Fruit fly (Drosophila melanogaster): ENCODE data around the gene CG8483.

CG8483 gene

dm6 chr3R:13214347-13214746, at the start of gene CG8483:
Gene CG8483, minus strand, starts transcription at chr3R:13214465.
- TF ChIP-seq h (optimal IDR thresholded peaks at IDR 0.05) (no peak), ttk (optimal IDR thresholded peaks at IDR 0.05) (no peak), psq (optimal IDR thresholded peaks at IDR 0.05) (no peak), insv (optimal IDR thresholded peaks at IDR 0.05) (no peak), Sin3A (optimal IDR thresholded peaks at IDR 0.05) (no peak), Myc (optimal IDR thresholded peaks at IDR 0.05) (no peak)

dm6 chr3R:13261706-13262105, 47.4 kb upstream of the CG8483 start:
- no peak for TF ChIP-seq insv (optimal IDR thresholded peaks at IDR 0.05)
- no peak for TF ChIP-seq Myc (optimal IDR thresholded peaks at IDR 0.05)
- TF ChIP-seq h (optimal IDR thresholded peaks at IDR 0.05), result no peak
- no peak for TF ChIP-seq Sin3A (optimal IDR thresholded peaks at IDR 0.05)
- TF ChIP-seq ttk (optimal IDR thresholded peaks at IDR 0.05), result no peak
- TF ChIP-seq psq (optimal IDR thresholded peaks at IDR 0.05), result no peak

dm6 chr3R:13260114-13260673, 45.9 kb upstream of the CG8483 start, which contains the start of gene CG11686:
Gene CG11686, plus strand, starts transcription at chr3R:13260356.
- TF ChIP-seq ttk (optimal IDR thresholded peaks at IDR 0.05) (no peak), Myc (optimal IDR thresholded peaks at IDR 0.05) (no peak), insv (optimal IDR thresholded peaks at IDR 0.05) (no peak), Sin3A (optimal IDR thresholded peaks at IDR 0.05) (no peak), h (optimal IDR thresholded peaks at IDR 0.05) (no peak), psq (optimal IDR thresholded peaks at IDR 0.05) (no peak)

- TF ChIP-seq Sin3A (optimal IDR thresholded peaks at IDR 0.05) (no peak), Myc (optimal IDR thresholded peaks at IDR 0.05) (no peak), ttk (optimal IDR thresholded peaks at IDR 0.05) (no peak), insv (optimal IDR thresholded peaks at IDR 0.05) (no peak), h (optimal IDR thresholded peaks at IDR 0.05) (no peak), psq (optimal IDR thresholded peaks at IDR 0.05) (no peak)
Measured at dm6 chr3R:13258696-13259567, 44.7 kb upstream of the CG8483 start, which contains the start of gene Ace. Gene Ace, minus strand, starts transcription at chr3R:13259517.

dm6 chr3R:13257110-13257509, 42.8 kb upstream of the CG8483 start:
- TF ChIP-seq Sin3A (optimal IDR thresholded peaks at IDR 0.05) (no peak), insv (optimal IDR thresholded peaks at IDR 0.05) (no peak), ttk (optimal IDR thresholded peaks at IDR 0.05) (no peak), h (optimal IDR thresholded peaks at IDR 0.05) (no peak), Myc (optimal IDR thresholded peaks at IDR 0.05) (no peak), psq (optimal IDR thresholded peaks at IDR 0.05) (no peak)

dm6 chr3R:13241726-13242125, 27.5 kb upstream of the CG8483 start:
- no peak for TF ChIP-seq h (optimal IDR thresholded peaks at IDR 0.05)
- TF ChIP-seq insv (optimal IDR thresholded peaks at IDR 0.05), result no peak

- TF ChIP-seq ttk (optimal IDR thresholded peaks at IDR 0.05), result no peak
- no peak for TF ChIP-seq Sin3A (optimal IDR thresholded peaks at IDR 0.05)
- TF ChIP-seq h (optimal IDR thresholded peaks at IDR 0.05), result no peak
- TF ChIP-seq insv (optimal IDR thresholded peaks at IDR 0.05), result no peak
- no peak for TF ChIP-seq Myc (optimal IDR thresholded peaks at IDR 0.05)
- TF ChIP-seq psq (optimal IDR thresholded peaks at IDR 0.05), result no peak
Measured at dm6 chr3R:13231184-13231583, 16.9 kb upstream of the CG8483 start.

dm6 chr3R:13221820-13222219, 7.6 kb upstream of the CG8483 start:
- no peak for TF ChIP-seq psq (optimal IDR thresholded peaks at IDR 0.05)
- no peak for TF ChIP-seq insv (optimal IDR thresholded peaks at IDR 0.05)
- no peak for TF ChIP-seq h (optimal IDR thresholded peaks at IDR 0.05)
- TF ChIP-seq Sin3A (optimal IDR thresholded peaks at IDR 0.05), result no peak
- TF ChIP-seq Myc (optimal IDR thresholded peaks at IDR 0.05), result no peak
- TF ChIP-seq ttk (optimal IDR thresholded peaks at IDR 0.05), result no peak

- no peak for TF ChIP-seq psq (optimal IDR thresholded peaks at IDR 0.05)
- TF ChIP-seq insv (optimal IDR thresholded peaks at IDR 0.05), result no peak
- no peak for TF ChIP-seq Myc (optimal IDR thresholded peaks at IDR 0.05)
- TF ChIP-seq Sin3A (optimal IDR thresholded peaks at IDR 0.05), result no peak
- TF ChIP-seq ttk (optimal IDR thresholded peaks at IDR 0.05), result no peak
- TF ChIP-seq h (optimal IDR thresholded peaks at IDR 0.05), result no peak
Measured at dm6 chr3R:13220478-13220877, 6.2 kb upstream of the CG8483 start, which contains the start of gene CG8476. Gene CG8476, minus strand, starts transcription at chr3R:13220578.

dm6 chr3R:13218733-13219132, 4.5 kb upstream of the CG8483 start:
- TF ChIP-seq Sin3A (optimal IDR thresholded peaks at IDR 0.05) (no peak), Myc (optimal IDR thresholded peaks at IDR 0.05) (no peak)

dm6 chr3R:13215100-13215499, 835 bp upstream of the CG8483 start:
- TF ChIP-seq insv (optimal IDR thresholded peaks at IDR 0.05) (no peak), Myc (optimal IDR thresholded peaks at IDR 0.05) (no peak), Sin3A (optimal IDR thresholded peaks at IDR 0.05) (no peak), psq (optimal IDR thresholded peaks at IDR 0.05) (no peak), h (optimal IDR thresholded peaks at IDR 0.05) (no peak), ttk (optimal IDR thresholded peaks at IDR 0.05) (no peak)

- no peak for TF ChIP-seq psq (optimal IDR thresholded peaks at IDR 0.05)
- no peak for TF ChIP-seq h (optimal IDR thresholded peaks at IDR 0.05)
- TF ChIP-seq Myc (optimal IDR thresholded peaks at IDR 0.05), result no peak
- TF ChIP-seq insv (optimal IDR thresholded peaks at IDR 0.05), result no peak
- no peak for TF ChIP-seq ttk (optimal IDR thresholded peaks at IDR 0.05)
- no peak for TF ChIP-seq Sin3A (optimal IDR thresholded peaks at IDR 0.05)
Measured at dm6 chr3R:13208451-13208850, 5.8 kb downstream of the CG8483 start.

All from Kc167 (cell line).